Worm (Caenorhabditis elegans) whole organism, late embryonic: ENCODE data around the gene C14A6.8.

Source experiments
- K09A11.1 ChIP-seq: sonication (generic microtip); optimal IDR thresholded peaks from 2 replicates; lab custom pipeline; 2017; ENCODE audit warnings: antibody characterized with exemption, mild to moderate bottlenecking, missing genetic modification characterization, missing compliant biosample characterization; ENCODE audit not compliant: insufficient read depth
- T23F11.4 ChIP-seq: fragments of 200-800 bp; sonication (Bioruptor generic); optimal IDR thresholded peaks from 2 replicates; lab custom pipeline; 2018; ENCODE audit warnings: mild to moderate bottlenecking, missing genetic modification characterization, missing compliant biosample characterization
- Y22D7AL.16 ChIP-seq: sonication (generic microtip); optimal IDR thresholded peaks from 2 replicates; lab custom pipeline; 2016; ENCODE audit warnings: missing genetic modification characterization, missing compliant biosample characterization
- ahr-1 ChIP-seq: sonication (generic microtip); optimal IDR thresholded peaks from 2 replicates; lab custom pipeline; 2016; ENCODE audit warnings: missing genetic modification characterization, missing compliant biosample characterization
- ama-1 ChIP-seq: fragments of 150-350 bp; optimal IDR thresholded peaks from 2 replicates; lab custom pipeline; 2014
- ceh-19 ChIP-seq: fragments of 200-800 bp; sonication (Bioruptor generic); optimal IDR thresholded peaks from 2 replicates; lab custom pipeline; 2018; ENCODE audit warnings: mild to moderate bottlenecking, missing genetic modification characterization, missing compliant biosample characterization
- ceh-2 ChIP-seq: sonication (generic microtip); optimal IDR thresholded peaks from 2 replicates; lab custom pipeline; 2016; ENCODE audit warnings: missing genotype, missing genetic modification characterization, missing compliant biosample characterization
- ceh-22 ChIP-seq: sonication (generic microtip); optimal IDR thresholded peaks from 2 replicates; lab custom pipeline; 2017; ENCODE audit warnings: missing biosample characterization, missing genetic modification characterization
- ceh-31 ChIP-seq: sonication (generic microtip); optimal IDR thresholded peaks from 2 replicates; lab custom pipeline; 2016; ENCODE audit warnings: missing genetic modification characterization, missing compliant biosample characterization
- ceh-34 ChIP-seq: sonication (generic microtip); optimal IDR thresholded peaks from 2 replicates; lab custom pipeline; 2016; ENCODE audit warnings: mild to moderate bottlenecking, missing genetic modification characterization, missing compliant biosample characterization
- ceh-45 ChIP-seq: fragments of 200-800 bp; sonication (Bioruptor generic); IDR thresholded peaks from 2 replicates; pipeline ENCODE4 v1.3.6; 2022; ENCODE audit warnings: missing genetic modification reagents, missing genetic modification characterization, missing compliant biosample characterization
- ceh-48 ChIP-seq: sonication (generic microtip); optimal IDR thresholded peaks from 2 replicates; lab custom pipeline; 2016; ENCODE audit warnings: missing genetic modification characterization, inconsistent platforms, missing compliant biosample characterization
- ceh-6 ChIP-seq: fragments of 200-800 bp; sonication (Bioruptor generic); optimal IDR thresholded peaks from 2 replicates; lab custom pipeline; 2018; ENCODE audit warnings: mild to moderate bottlenecking, missing genetic modification characterization, missing compliant biosample characterization
- che-1 ChIP-seq: sonication (generic microtip); optimal IDR thresholded peaks from 2 replicates; lab custom pipeline; 2016; ENCODE audit warnings: mild to moderate bottlenecking, missing genetic modification characterization, missing compliant biosample characterization
- dmd-4 ChIP-seq: sonication (generic microtip); optimal IDR thresholded peaks from 2 replicates; lab custom pipeline; 2016; ENCODE audit warnings: borderline replicate concordance, missing genetic modification characterization, missing compliant biosample characterization
- dve-1 ChIP-seq: sonication (generic microtip); optimal IDR thresholded peaks from 2 replicates; lab custom pipeline; 2017; ENCODE audit warnings: antibody characterized with exemption, mild to moderate bottlenecking, missing genetic modification characterization, missing compliant biosample characterization
- elt-2 ChIP-seq: sonication (generic microtip); optimal IDR thresholded peaks from 2 replicates; lab custom pipeline; 2016; ENCODE audit warnings: missing genetic modification reagents, missing genetic modification characterization, missing compliant biosample characterization
- elt-4 ChIP-seq: sonication (generic microtip); optimal IDR thresholded peaks from 2 replicates; lab custom pipeline; 2016; ENCODE audit warnings: missing genetic modification characterization, missing compliant biosample characterization
- ets-4 ChIP-seq: sonication (generic microtip); optimal IDR thresholded peaks from 2 replicates; lab custom pipeline; 2016; ENCODE audit warnings: missing genetic modification characterization, missing compliant biosample characterization
- fax-1 ChIP-seq: sonication (generic microtip); optimal IDR thresholded peaks from 2 replicates; lab custom pipeline; 2016; ENCODE audit warnings: missing genotype, missing genetic modification characterization, missing compliant biosample characterization
- fkh-10 ChIP-seq: fragments of 150-350 bp; optimal IDR thresholded peaks from 2 replicates; lab custom pipeline; 2014; ENCODE audit warnings: missing biosample characterization, missing genetic modification reagents, missing genetic modification characterization
- hlh-13 ChIP-seq: fragments of 200-800 bp; sonication (Bioruptor generic); optimal IDR thresholded peaks from 2 replicates; lab custom pipeline; 2018; ENCODE audit warnings: mild to moderate bottlenecking, missing genetic modification characterization, missing compliant biosample characterization
- hlh-30 ChIP-seq: sonication (generic microtip); optimal IDR thresholded peaks from 2 replicates; lab custom pipeline; 2017; ENCODE audit warnings: antibody characterized with exemption, missing genetic modification characterization, missing compliant biosample characterization; ENCODE audit not compliant: insufficient read depth
- hlh-8 ChIP-seq: sonication (generic microtip); optimal IDR thresholded peaks from 2 replicates; lab custom pipeline; 2016; ENCODE audit warnings: missing genotype, missing genetic modification characterization, missing compliant biosample characterization
- nfya-1 ChIP-seq: sonication (generic microtip); optimal IDR thresholded peaks from 2 replicates; lab custom pipeline; 2017; ENCODE audit warnings: missing genetic modification characterization, mild to moderate bottlenecking, missing compliant biosample characterization, antibody characterized with exemption, moderate library complexity
- nhr-11 ChIP-seq: fragments of 150-350 bp; optimal IDR thresholded peaks from 2 replicates; lab custom pipeline; 2014; ENCODE audit warnings: missing biosample characterization, missing genetic modification characterization
- pat-9 ChIP-seq: fragments of 200-800 bp; sonication (Bioruptor generic); optimal IDR thresholded peaks from 2 replicates; lab custom pipeline; 2018; ENCODE audit warnings: mild to moderate bottlenecking, missing genetic modification characterization, moderate library complexity, missing compliant biosample characterization
- pax-1 ChIP-seq: fragments of 150-350 bp; optimal IDR thresholded peaks from 2 replicates; lab custom pipeline; 2014; ENCODE audit warnings: missing biosample characterization, missing genetic modification characterization
- pha-2 ChIP-seq: sonication (generic microtip); optimal IDR thresholded peaks from 2 replicates; lab custom pipeline; 2017; ENCODE audit warnings: mild to moderate bottlenecking, missing genetic modification characterization, missing compliant biosample characterization
- pqm-1 ChIP-seq: sonication (generic microtip); optimal IDR thresholded peaks from 2 replicates; lab custom pipeline; 2016; ENCODE audit warnings: missing genetic modification characterization, missing compliant biosample characterization
- pros-1 ChIP-seq: fragments of 150-350 bp; optimal IDR thresholded peaks from 2 replicates; lab custom pipeline; 2014; ENCODE audit warnings: missing biosample characterization, missing genetic modification reagents, missing genetic modification characterization
- ref-2 ChIP-seq: sonication (generic microtip); optimal IDR thresholded peaks from 2 replicates; lab custom pipeline; 2016; ENCODE audit warnings: missing genetic modification characterization, missing compliant biosample characterization
- sdc-2 ChIP-seq: sonication (generic microtip); optimal IDR thresholded peaks from 2 replicates; lab custom pipeline; 2016; ENCODE audit warnings: missing genotype, missing genetic modification characterization, missing compliant biosample characterization
- sox-4 ChIP-seq: sonication (generic microtip); optimal IDR thresholded peaks from 2 replicates; lab custom pipeline; 2017; ENCODE audit warnings: mild to moderate bottlenecking, missing genetic modification characterization, inconsistent platforms, missing compliant biosample characterization
- syd-9 ChIP-seq: sonication (generic microtip); optimal IDR thresholded peaks from 2 replicates; lab custom pipeline; 2016; ENCODE audit warnings: mild to moderate bottlenecking, missing genetic modification characterization, moderate library complexity, missing compliant biosample characterization
- tbx-7 ChIP-seq: sonication (generic microtip); optimal IDR thresholded peaks from 2 replicates; lab custom pipeline; 2016; ENCODE audit warnings: missing genotype, missing genetic modification characterization, missing compliant biosample characterization
- ttx-3 ChIP-seq: sonication (generic microtip); optimal IDR thresholded peaks from 2 replicates; lab custom pipeline; 2016; ENCODE audit warnings: missing genetic modification reagents, missing genetic modification characterization, missing compliant biosample characterization
- zip-5 ChIP-seq: sonication (generic microtip); optimal IDR thresholded peaks from 2 replicates; lab custom pipeline; 2016; ENCODE audit warnings: missing genetic modification characterization, missing compliant biosample characterization
- ztf-16 ChIP-seq: sonication (generic microtip); optimal IDR thresholded peaks from 2 replicates; lab custom pipeline; 2017; ENCODE audit warnings: missing genetic modification characterization, missing compliant biosample characterization

C14A6.8 gene

ce11 chrV:18129663-18130272 lies 41.7 kb downstream of the C14A6.8 start:
- TF ChIP-seq ceh-48 (tag; lab: Kevin White, UChicago) = peak; percentile 55

ce11 chrV:18128545-18128944 lies 42.9 kb downstream of the C14A6.8 start:
- TF ChIP-seq zip-5 (tag; lab: Kevin White, UChicago) (no peak), ceh-34 (tag; lab: Kevin White, UChicago) (no peak), elt-2 (tag; lab: Kevin White, UChicago) (no peak), che-1 (tag; lab: Kevin White, UChicago) (no peak), dve-1 (tag; lab: Kevin White, UChicago) (no peak), dmd-4 (tag; lab: Kevin White, UChicago) (no peak), K09A11.1 (no peak), hlh-30 (tag; lab: Kevin White, UChicago) (no peak)

DNA sequence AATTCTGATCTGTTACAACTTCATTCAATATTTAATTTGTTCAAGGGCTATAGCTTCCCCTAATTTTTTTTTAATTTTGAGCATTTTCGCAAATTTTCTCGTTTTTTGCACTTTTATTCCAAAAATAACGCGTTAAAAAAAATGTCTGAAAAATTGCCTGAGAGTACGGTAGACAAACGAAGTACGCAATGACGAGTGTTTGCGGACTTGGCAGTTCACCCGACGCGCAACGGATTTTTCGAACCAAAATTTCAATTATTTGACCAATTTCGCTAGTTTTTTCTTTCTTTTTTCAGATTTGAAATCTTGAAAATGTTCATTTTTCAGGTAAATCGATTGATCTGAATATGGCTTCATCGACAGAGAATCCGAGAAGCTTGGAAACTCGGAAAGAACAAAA lies 44.3 kb downstream of the C14A6.8 start, which contains the start of gene fbxa-211:
fbxa-211 (plus strand) TSS at position 328 of the 400 bp plus-strand sequence.
- TF ChIP-seq ceh-19 (GFP tag; lab: Kevin White, UChicago) (no peak), Y22D7AL.16 (tag; lab: Kevin White, UChicago) (no peak), pat-9 (tag; lab: Kevin White, UChicago) (no peak), ahr-1 (tag; lab: Kevin White, UChicago) (no peak), ceh-6 (GFP tag; lab: Kevin White, UChicago) (no peak), che-1 (tag; lab: Kevin White, UChicago) (no peak), ref-2 (tag; lab: Kevin White, UChicago) (no peak), nhr-11 (tag; lab: Kevin White, UChicago) (no peak), ztf-16 (tag; lab: Kevin White, UChicago) (no peak), ama-1 (lab: Kevin White, UChicago) (no peak), fax-1 (tag; lab: Kevin White, UChicago) (no peak), ceh-45 (GFP tag; lab: Robert Waterston, UW) (no peak), pha-2 (tag; lab: Kevin White, UChicago) (no peak), pqm-1 (tag; lab: Kevin White, UChicago) (no peak), T23F11.4 (GFP tag; lab: Kevin White, UChicago) (no peak), sdc-2 (tag; lab: Kevin White, UChicago) (no peak), nfya-1 (tag; lab: Kevin White, UChicago) (no peak), ceh-2 (no peak), tbx-7 (tag; lab: Kevin White, UChicago) (no peak), ttx-3 (tag; lab: Kevin White, UChicago) (no peak)
- TF ChIP-seq, all 69 proteins: peak for 0

ce11 chrV:18125075-18125474 lies 46.4 kb downstream of the C14A6.8 start, which contains the start of gene fbxa-210:
fbxa-210 (plus strand) TSS chrV:18125375.
- TF ChIP-seq hlh-13 (GFP tag; lab: Kevin White, UChicago) = no peak
- no peak for TF ChIP-seq pros-1 (tag; lab: Kevin White, UChicago)
- TF ChIP-seq hlh-8 (tag; lab: Kevin White, UChicago) = no peak
- TF ChIP-seq fkh-10 (GFP tag; lab: Kevin White, UChicago) = no peak
- no peak for TF ChIP-seq tbx-7 (tag; lab: Kevin White, UChicago)
- no peak for TF ChIP-seq Y22D7AL.16 (tag; lab: Kevin White, UChicago)
- TF ChIP-seq ceh-31 = no peak
- TF ChIP-seq elt-4 = no peak
- TF ChIP-seq pax-1 (tag; lab: Kevin White, UChicago) = no peak
- TF ChIP-seq elt-2 (tag; lab: Kevin White, UChicago) = no peak
- no peak for TF ChIP-seq ets-4 (tag; lab: Kevin White, UChicago)
- TF ChIP-seq sox-4 (tag; lab: Kevin White, UChicago) = no peak
- no peak for TF ChIP-seq sdc-2 (tag; lab: Kevin White, UChicago)
- no peak for TF ChIP-seq ztf-16 (tag; lab: Kevin White, UChicago)
- no peak for TF ChIP-seq ceh-22 (tag; lab: Kevin White, UChicago)
- TF ChIP-seq syd-9 (tag; lab: Kevin White, UChicago) = no peak
